Worm (Caenorhabditis elegans) whole organism, L3 larva: ENCODE results near the gene lin-3.

Source experiments
- R02D3.7 ChIP-seq: fragments of 150-350 bp; optimal IDR thresholded peaks from 2 replicates; lab custom pipeline; 2014; ENCODE audit warnings: missing biosample characterization, missing genetic modification characterization
- ZK546.5 ChIP-seq: sonication (generic microtip); optimal IDR thresholded peaks from 2 replicates; lab custom pipeline; 2017; ENCODE audit warnings: missing biosample characterization, missing genetic modification characterization
- aly-2 ChIP-seq: fragments of 150-350 bp; optimal IDR thresholded peaks from 2 replicates; lab custom pipeline; 2014; ENCODE audit warnings: missing biosample characterization, missing genetic modification characterization
- ama-1 ChIP-seq: fragments of 150-350 bp; optimal IDR thresholded peaks from 2 replicates; lab custom pipeline; 2018
- ceh-16 ChIP-seq: sonication (generic microtip); optimal IDR thresholded peaks from 2 replicates; lab custom pipeline; 2017; ENCODE audit warnings: missing biosample characterization, missing genetic modification characterization
- ceh-28 ChIP-seq: fragments of 150-350 bp; optimal IDR thresholded peaks from 2 replicates; lab custom pipeline; 2014; ENCODE audit warnings: missing biosample characterization, missing genetic modification reagents, missing genetic modification characterization
- ceh-82 ChIP-seq: fragments of 150-350 bp; optimal IDR thresholded peaks from 2 replicates; lab custom pipeline; 2014; ENCODE audit warnings: missing biosample characterization, missing genetic modification characterization
- ceh-9 ChIP-seq: sonication (generic microtip); optimal IDR thresholded peaks from 2 replicates; lab custom pipeline; 2018; ENCODE audit warnings: missing biosample characterization, missing genetic modification characterization
- daf-12 ChIP-seq: fragments of 150-350 bp; optimal IDR thresholded peaks from 2 replicates; lab custom pipeline; 2014; ENCODE audit warnings: missing biosample characterization, missing genetic modification reagents, missing genetic modification characterization
- egl-27 ChIP-seq: sonication (generic microtip); optimal IDR thresholded peaks from 4 replicates; lab custom pipeline; 2017; ENCODE audit warnings: missing biosample characterization, missing genetic modification reagents, missing genetic modification characterization
- egl-5 ChIP-seq: fragments of 150-350 bp; optimal IDR thresholded peaks from 2 replicates; lab custom pipeline; 2017; ENCODE audit warnings: missing biosample characterization, missing genetic modification reagents, missing genetic modification characterization, inconsistent platforms
- elt-1 ChIP-seq: fragments of 150-350 bp; optimal IDR thresholded peaks from 2 replicates; lab custom pipeline; 2014; ENCODE audit warnings: missing biosample characterization, missing genetic modification characterization
- elt-2 ChIP-seq: sonication (generic microtip); optimal IDR thresholded peaks from 2 replicates; lab custom pipeline; 2016; ENCODE audit warnings: missing genetic modification reagents, mild to moderate bottlenecking, missing genetic modification characterization, missing compliant biosample characterization
- elt-3 ChIP-seq, 3 experiments: fragments of 150-350 bp in 1 of 3; sonication (generic microtip) in 2 of 3; optimal IDR thresholded peaks; 2 replicates in 2 of 3; 4 replicates in 1 of 3; lab custom pipeline; 2014 to 2017; ENCODE audit warnings: missing biosample characterization in 3 of 3, missing genetic modification characterization in 3 of 3
- eor-1 ChIP-seq, 2 experiments: fragments of 150-350 bp; optimal IDR thresholded peaks; 2 replicates each; lab custom pipeline; 2014 to 2018; ENCODE audit warnings: missing biosample characterization in 2 of 2, missing genetic modification characterization in 2 of 2
- fkh-10 ChIP-seq: sonication (generic microtip); optimal IDR thresholded peaks from 2 replicates; lab custom pipeline; 2017; ENCODE audit warnings: missing biosample characterization, missing genetic modification reagents, missing genetic modification characterization
- fkh-2 ChIP-seq: fragments of 150-350 bp; optimal IDR thresholded peaks from 2 replicates; lab custom pipeline; 2014; ENCODE audit warnings: missing biosample characterization, missing genetic modification reagents, missing genetic modification characterization
- fos-1 ChIP-seq: fragments of 150-350 bp; optimal IDR thresholded peaks from 2 replicates; lab custom pipeline; 2014; ENCODE audit warnings: missing biosample characterization, missing genetic modification characterization
- hmg-11 ChIP-seq: sonication (generic microtip); optimal IDR thresholded peaks from 2 replicates; lab custom pipeline; 2016; ENCODE audit warnings: missing genetic modification characterization, missing compliant biosample characterization
- jun-1 ChIP-seq: fragments of 150-350 bp; optimal IDR thresholded peaks from 2 replicates; lab custom pipeline; 2014; ENCODE audit warnings: missing biosample characterization, missing genetic modification reagents, missing genetic modification characterization
- lin-15B ChIP-seq: fragments of 150-350 bp; optimal IDR thresholded peaks from 2 replicates; lab custom pipeline; 2014; ENCODE audit warnings: missing biosample characterization, missing genetic modification characterization
- lin-39 ChIP-seq: fragments of 150-350 bp; optimal IDR thresholded peaks from 2 replicates; lab custom pipeline; 2018; ENCODE audit warnings: missing biosample characterization, missing genetic modification reagents, missing genetic modification characterization
- lsy-12 ChIP-seq: sonication (generic microtip); optimal IDR thresholded peaks from 2 replicates; lab custom pipeline; 2016; ENCODE audit warnings: mild to moderate bottlenecking, missing genetic modification characterization, missing compliant biosample characterization
- mdl-1 ChIP-seq: fragments of 150-350 bp; optimal IDR thresholded peaks from 2 replicates; lab custom pipeline; 2014; ENCODE audit warnings: missing biosample characterization, missing genetic modification characterization
- mml-1 ChIP-seq: fragments of 150-350 bp; sonication (generic microtip); optimal IDR thresholded peaks from 3 replicates; lab custom pipeline; 2014; ENCODE audit warnings: missing biosample characterization, missing genetic modification characterization
- nfya-1 ChIP-seq: sonication (generic microtip); optimal IDR thresholded peaks from 2 replicates; lab custom pipeline; 2017; ENCODE audit warnings: missing genetic modification characterization, mild to moderate bottlenecking, missing compliant biosample characterization, antibody characterized with exemption, moderate library complexity; ENCODE audit not compliant: insufficient read depth
- nhr-11 ChIP-seq: fragments of 150-350 bp; optimal IDR thresholded peaks from 2 replicates; lab custom pipeline; 2014; ENCODE audit warnings: missing biosample characterization, missing genetic modification characterization
- nhr-12 ChIP-seq: fragments of 150-350 bp; optimal IDR thresholded peaks from 2 replicates; lab custom pipeline; 2014; ENCODE audit warnings: missing biosample characterization, missing genetic modification characterization
- nhr-23 ChIP-seq: fragments of 150-350 bp; optimal IDR thresholded peaks from 2 replicates; lab custom pipeline; 2014; ENCODE audit warnings: missing biosample characterization, missing genetic modification reagents, missing genetic modification characterization
- nhr-237 ChIP-seq: fragments of 150-350 bp; optimal IDR thresholded peaks from 2 replicates; lab custom pipeline; 2014; ENCODE audit warnings: missing biosample characterization, missing genetic modification characterization
- nhr-25 ChIP-seq: sonication (generic microtip); optimal IDR thresholded peaks from 2 replicates; lab custom pipeline; 2017; ENCODE audit warnings: missing biosample characterization, missing genetic modification characterization
- nhr-28 ChIP-seq: fragments of 150-350 bp; optimal IDR thresholded peaks from 2 replicates; lab custom pipeline; 2014; ENCODE audit warnings: missing biosample characterization, missing genetic modification characterization
- nhr-43 ChIP-seq: sonication (generic microtip); optimal IDR thresholded peaks from 2 replicates; lab custom pipeline; 2016; ENCODE audit warnings: mild to moderate bottlenecking, missing genetic modification characterization, missing compliant biosample characterization; ENCODE audit not compliant: poor library complexity, severe bottlenecking
- pha-4 ChIP-seq: fragments of 150-350 bp; optimal IDR thresholded peaks from 2 replicates; lab custom pipeline; 2014; ENCODE audit warnings: missing biosample characterization, missing genetic modification reagents, missing genetic modification characterization
- sea-2 ChIP-seq: fragments of 150-350 bp; sonication (generic microtip); optimal IDR thresholded peaks from 4 replicates; lab custom pipeline; 2014; ENCODE audit warnings: missing biosample characterization, missing genetic modification reagents, missing genetic modification characterization
- skn-1 ChIP-seq: fragments of 150-350 bp; optimal IDR thresholded peaks from 2 replicates; lab custom pipeline; 2014; ENCODE audit warnings: missing biosample characterization, missing genetic modification characterization
- snpc-4 ChIP-seq: fragments of 150-350 bp; optimal IDR thresholded peaks from 2 replicates; lab custom pipeline; 2014; ENCODE audit warnings: missing biosample characterization, missing genetic modification characterization
- tbx-2 ChIP-seq: sonication (generic microtip); optimal IDR thresholded peaks from 2 replicates; lab custom pipeline; 2016; ENCODE audit warnings: mild to moderate bottlenecking, missing genetic modification characterization, missing compliant biosample characterization
- unc-62 ChIP-seq: fragments of 150-350 bp; sonication (generic microtip); optimal IDR thresholded peaks from 4 replicates; lab custom pipeline; 2014; ENCODE audit warnings: missing biosample characterization, missing genetic modification reagents, missing genetic modification characterization
- zag-1 ChIP-seq: fragments of 150-350 bp; optimal IDR thresholded peaks from 2 replicates; lab custom pipeline; 2014; ENCODE audit warnings: missing biosample characterization, missing genetic modification characterization
- ztf-4 ChIP-seq: fragments of 150-350 bp; optimal IDR thresholded peaks from 2 replicates; lab custom pipeline; 2014; ENCODE audit warnings: missing biosample characterization, missing genetic modification characterization

Gene lin-3

ce11 chrIV:11021512-11022268 is 32.4 kb upstream of the lin-3 start, which contains the start of gene mogs-1:
TSS of gene mogs-1 (minus strand) at chrIV:11021928.
- TF ChIP-seq elt-2 (tag; lab: Kevin White, UChicago) (peak; percentile 50), elt-3 (tag; optimal IDR thresholded peaks at IDR 0.05; lab: Kevin White, UChicago) (no peak), nhr-237 (tag; lab: Kevin White, UChicago) (no peak), nhr-23 (tag; lab: Kevin White, UChicago) (peak; percentile 72), nhr-25 (tag; lab: Kevin White, UChicago) (peak; percentile 53), ceh-82 (tag; lab: Kevin White, UChicago) (no peak), egl-27 (tag; lab: Kevin White, UChicago) (no peak), nhr-43 (peak; percentile 60), aly-2 (no peak), sea-2 (no peak), daf-12 (no peak), ama-1 (lab: Kevin White, UChicago) (no peak), zag-1 (tag; lab: Kevin White, UChicago) (no peak), ztf-4 (tag; lab: Kevin White, UChicago) (no peak), ceh-16 (no peak), hmg-11 (tag; lab: Kevin White, UChicago) (peak; percentile 21), nfya-1 (tag; lab: Kevin White, UChicago) (no peak), fos-1 (tag; lab: Kevin White, UChicago) (no peak), jun-1 (tag; lab: Kevin White, UChicago) (peak; percentile 17), R02D3.7 (no peak), elt-1 (tag; lab: Kevin White, UChicago) (peak; percentile 17)

ce11 chrIV:11022303-11022702 is 31.8 kb upstream of the lin-3 start, which contains the start of gene alh-3:
TSS of gene alh-3 (plus strand) at chrIV:11022603.
- TF ChIP-seq elt-1 (tag; lab: Kevin White, UChicago): no peak
- no peak for TF ChIP-seq snpc-4 (tag; lab: Kevin White, UChicago)
- TF ChIP-seq ceh-9 (tag; lab: Kevin White, UChicago): no peak
- no peak for TF ChIP-seq nhr-237 (tag; lab: Kevin White, UChicago)
- TF ChIP-seq nhr-25 (tag; lab: Kevin White, UChicago): no peak
- no peak for TF ChIP-seq lin-39 (tag; lab: Kevin White, UChicago)
- no peak for TF ChIP-seq mml-1 (tag; lab: Kevin White, UChicago)
- no peak for TF ChIP-seq nhr-28 (tag; lab: Kevin White, UChicago)
- TF ChIP-seq eor-1 (tag; optimal IDR thresholded peaks at IDR 0.05; lab: Kevin White, UChicago): no peak
- TF ChIP-seq skn-1 (tag; lab: Kevin White, UChicago): no peak
- no peak for TF ChIP-seq mdl-1 (tag; lab: Kevin White, UChicago)
- TF ChIP-seq jun-1 (tag; lab: Kevin White, UChicago): no peak
- TF ChIP-seq ceh-28 (tag; lab: Kevin White, UChicago): no peak
- no peak for TF ChIP-seq ceh-82 (tag; lab: Kevin White, UChicago)

ce11 chrIV:11025941-11026340 is 28.2 kb upstream of the lin-3 start:
- TF ChIP-seq elt-3 (tag; optimal IDR thresholded peaks at IDR 0.05; lab: Kevin White, UChicago): peak in 1 of 3 experiments; percentile 8
- TF ChIP-seq pha-4 (tag; lab: Kevin White, UChicago): peak; percentile 16
- TF ChIP-seq nfya-1 (tag; lab: Kevin White, UChicago): peak; percentile 24
- TF ChIP-seq fkh-2: no peak
- no peak for TF ChIP-seq lin-15B (tag; lab: Kevin White, UChicago)
- TF ChIP-seq nhr-43: peak; percentile 87
- TF ChIP-seq ZK546.5 (tag; lab: Kevin White, UChicago): no peak
- TF ChIP-seq egl-27 (tag; lab: Kevin White, UChicago): no peak
- no peak for TF ChIP-seq unc-62 (GFP tag; lab: Kevin White, UChicago)
- TF ChIP-seq ama-1 (lab: Kevin White, UChicago): peak; percentile 92
- peak; percentile 49 for TF ChIP-seq lsy-12 (tag; lab: Kevin White, UChicago)
- no peak for TF ChIP-seq nhr-237 (tag; lab: Kevin White, UChicago)
- TF ChIP-seq lin-39 (tag; lab: Kevin White, UChicago): peak; percentile 58
- TF ChIP-seq fos-1 (tag; lab: Kevin White, UChicago): no peak
- TF ChIP-seq sea-2: peak; percentile 36
- no peak for TF ChIP-seq eor-1 (tag; optimal IDR thresholded peaks at IDR 0.05; lab: Kevin White, UChicago)
- peak; percentile 43 for TF ChIP-seq tbx-2 (tag; lab: Kevin White, UChicago)
- TF ChIP-seq fkh-10 (GFP tag; lab: Kevin White, UChicago): no peak
- TF ChIP-seq nhr-25 (tag; lab: Kevin White, UChicago): peak; percentile 8
- TF ChIP-seq nhr-12 (tag; lab: Kevin White, UChicago): no peak
- TF ChIP-seq mml-1 (tag; lab: Kevin White, UChicago): no peak
- no peak for TF ChIP-seq nhr-11
- TF ChIP-seq egl-5 (tag; lab: Kevin White, UChicago): no peak
